Fruit fly (Drosophila melanogaster) whole organism, embryonic: Measurements from ENCODE around the gene CG3662.

ENCODE experiments used
- B-H1 ChIP-seq: fragments of 200-800 bp; sonication (Bioruptor generic); IDR thresholded peaks from 3 replicates; pipeline ENCODE4 v1.3.6; 2022; ENCODE audit warnings: missing biosample characterization, missing genetic modification characterization
- CG11695 ChIP-seq: fragments of 200-800 bp; sonication (Bioruptor generic); IDR thresholded peaks from 3 replicates; pipeline ENCODE4 v1.3.6; 2022; ENCODE audit warnings: missing biosample characterization, missing genetic modification characterization
- CG12744 ChIP-seq: fragments of 200-800 bp; sonication (Bioruptor generic); optimal IDR thresholded peaks from 2 replicates; lab custom pipeline; 2016; ENCODE audit warnings: missing biosample characterization, missing genetic modification characterization
- CG14014 ChIP-seq: fragments of 200-800 bp; sonication (Bioruptor generic); IDR thresholded peaks from 2 replicates; pipeline ENCODE4 v1.3.6; 2022; ENCODE audit warnings: missing biosample characterization, missing genetic modification characterization
- CG14860 ChIP-seq: fragments of 200-800 bp; sonication (Bioruptor generic); IDR thresholded peaks from 3 replicates; pipeline ENCODE4 v1.3.6; 2022; ENCODE audit warnings: missing biosample characterization, missing genetic modification characterization; ENCODE audit not compliant: partially characterized antibody
- CG15269 ChIP-seq: fragments of 200-800 bp; sonication (Bioruptor generic); optimal IDR thresholded peaks from 2 replicates; lab custom pipeline; 2018; ENCODE audit warnings: missing biosample characterization, mild to moderate bottlenecking, missing genetic modification characterization, moderate library complexity
- CG15479 ChIP-seq: fragments of 200-800 bp; sonication (Bioruptor generic); optimal IDR thresholded peaks from 3 replicates; lab custom pipeline; 2019; ENCODE audit warnings: missing biosample characterization, mild to moderate bottlenecking, missing genetic modification characterization, moderate library complexity
- CG16779 ChIP-seq: fragments of 200-800 bp; sonication (Bioruptor generic); IDR thresholded peaks from 2 replicates; pipeline ENCODE4 v1.3.6; 2022; ENCODE audit warnings: missing biosample characterization, missing genetic modification characterization
- CG17359 ChIP-seq: fragments of 200-800 bp; sonication (Bioruptor generic); optimal IDR thresholded peaks from 3 replicates; lab custom pipeline; 2018; ENCODE audit warnings: missing biosample characterization, mild to moderate bottlenecking, missing genetic modification characterization, moderate library complexity
- CG17568 ChIP-seq: fragments of 200-800 bp; sonication (Bioruptor generic); optimal IDR thresholded peaks from 2 replicates; lab custom pipeline; 2018; ENCODE audit warnings: missing biosample characterization, mild to moderate bottlenecking, missing genetic modification characterization, moderate library complexity
- CG30403 ChIP-seq: fragments of 200-800 bp; sonication (Bioruptor generic); optimal IDR thresholded peaks from 3 replicates; lab custom pipeline; 2016; ENCODE audit warnings: missing biosample characterization, missing genetic modification characterization
- CG31224 ChIP-seq: fragments of 200-800 bp; sonication (Bioruptor generic); IDR thresholded peaks from 2 replicates; pipeline ENCODE4 v1.3.6; 2022; ENCODE audit warnings: missing biosample characterization, missing genetic modification characterization
- CG6765 ChIP-seq: fragments of 200-800 bp; sonication (Bioruptor generic); optimal IDR thresholded peaks from 3 replicates; lab custom pipeline; 2017; ENCODE audit warnings: missing biosample characterization, mild to moderate bottlenecking, missing genetic modification characterization
- CG6813 ChIP-seq: fragments of 200-800 bp; sonication (Bioruptor generic); optimal IDR thresholded peaks from 2 replicates; lab custom pipeline; 2017; ENCODE audit warnings: missing biosample characterization, missing genetic modification characterization, mild to moderate bottlenecking, moderate library complexity, missing genetic modification reagents
- CG7271 ChIP-seq: fragments of 200-800 bp; sonication (Bioruptor generic); optimal IDR thresholded peaks from 2 replicates; lab custom pipeline; 2018; ENCODE audit warnings: missing biosample characterization, mild to moderate bottlenecking, missing genetic modification characterization, moderate library complexity
- CG8924 ChIP-seq: fragments of 200-800 bp; optimal IDR thresholded peaks from 3 replicates; lab custom pipeline; 2019; ENCODE audit warnings: missing biosample characterization, mild to moderate bottlenecking, missing genetic modification characterization, moderate library complexity
- CG9876 ChIP-seq: fragments of 200-800 bp; sonication (Bioruptor generic); optimal IDR thresholded peaks from 2 replicates; lab custom pipeline; 2016; ENCODE audit warnings: missing biosample characterization, missing genetic modification characterization
- Dll ChIP-seq: fragments of 200-800 bp; sonication (Bioruptor generic); IDR thresholded peaks from 4 replicates; pipeline ENCODE4 v1.3.6; 2022; ENCODE audit warnings: missing biosample characterization, missing genetic modification characterization; ENCODE audit not compliant: partially characterized antibody
- Doc3 ChIP-seq: fragments of 200-800 bp; sonication (Bioruptor generic); IDR thresholded peaks from 3 replicates; pipeline ENCODE4 v1.3.6; 2022; ENCODE audit warnings: missing biosample characterization, missing genetic modification characterization; ENCODE audit not compliant: partially characterized antibody
- Fer3 ChIP-seq: fragments of 200-800 bp; sonication (Bioruptor generic); optimal IDR thresholded peaks from 2 replicates; lab custom pipeline; 2018; ENCODE audit warnings: missing biosample characterization, mild to moderate bottlenecking, missing genetic modification characterization, moderate library complexity
- Hand ChIP-seq: fragments of 200-800 bp; sonication (Bioruptor generic); optimal IDR thresholded peaks from 2 replicates; lab custom pipeline; 2017; ENCODE audit warnings: mild to moderate bottlenecking, missing biosample characterization, missing genetic modification reagents, missing genetic modification characterization
- Hr3 ChIP-seq: fragments of 200-800 bp; sonication (Bioruptor generic); optimal IDR thresholded peaks from 3 replicates; lab custom pipeline; 2016; ENCODE audit warnings: missing biosample characterization, missing genetic modification characterization
- MTF-1 ChIP-seq: fragments of 200-800 bp; sonication (Bioruptor generic); optimal IDR thresholded peaks from 2 replicates; lab custom pipeline; 2018; ENCODE audit warnings: missing biosample characterization, mild to moderate bottlenecking, missing genetic modification characterization, borderline replicate concordance
- Meics ChIP-seq: fragments of 200-800 bp; sonication (Bioruptor generic); optimal IDR thresholded peaks from 2 replicates; lab custom pipeline; 2017; ENCODE audit warnings: missing biosample characterization, mild to moderate bottlenecking, missing genetic modification characterization
- Nf-YA ChIP-seq: fragments of 200-800 bp; sonication (Bioruptor generic); IDR thresholded peaks from 2 replicates; pipeline ENCODE4 v1.3.6; 2022; ENCODE audit warnings: missing biosample characterization, missing genetic modification characterization
- Poxn ChIP-seq: fragments of 200-800 bp; sonication (Bioruptor generic); IDR thresholded peaks from 2 replicates; pipeline ENCODE4 v1.3.6; 2022; ENCODE audit warnings: missing biosample characterization, missing genetic modification characterization
- Rfx ChIP-seq: fragments of 200-800 bp; sonication (Bioruptor generic); IDR thresholded peaks from 2 replicates; pipeline ENCODE4 v1.3.6; 2022; ENCODE audit warnings: missing biosample characterization, missing genetic modification characterization
- Rx ChIP-seq: fragments of 200-800 bp; sonication (Bioruptor generic); IDR thresholded peaks from 2 replicates; pipeline ENCODE4 v1.3.6; 2022; ENCODE audit warnings: missing biosample characterization, missing genetic modification characterization
- Sox102F ChIP-seq: fragments of 200-800 bp; sonication (Bioruptor generic); optimal IDR thresholded peaks from 2 replicates; lab custom pipeline; 2018; ENCODE audit warnings: missing biosample characterization, mild to moderate bottlenecking, missing genetic modification characterization, moderate library complexity
- YL-1 ChIP-seq: fragments of 200-800 bp; sonication (Bioruptor generic); optimal IDR thresholded peaks from 3 replicates; lab custom pipeline; 2017; ENCODE audit warnings: missing biosample characterization, mild to moderate bottlenecking, missing genetic modification characterization
- ap ChIP-seq: fragments of 200-800 bp; sonication (Bioruptor generic); IDR thresholded peaks from 2 replicates; pipeline ENCODE4 v1.3.6; 2022; ENCODE audit warnings: missing biosample characterization, missing genetic modification characterization
- ase ChIP-seq: fragments of 200-800 bp; sonication (Bioruptor generic); IDR thresholded peaks from 3 replicates; pipeline ENCODE4 v1.3.6; 2022; ENCODE audit warnings: missing biosample characterization, missing genetic modification characterization
- ato ChIP-seq: fragments of 200-800 bp; sonication (Bioruptor generic); IDR thresholded peaks from 2 replicates; pipeline ENCODE4 v1.3.6; 2022; ENCODE audit warnings: missing biosample characterization, missing genetic modification characterization; ENCODE audit not compliant: partially characterized antibody
- bab2 ChIP-seq: fragments of 200-800 bp; sonication (Bioruptor generic); optimal IDR thresholded peaks from 2 replicates; lab custom pipeline; 2016; ENCODE audit warnings: missing biosample characterization, missing genetic modification characterization
- cg ChIP-seq: fragments of 200-800 bp; sonication (Bioruptor generic); optimal IDR thresholded peaks from 3 replicates; lab custom pipeline; 2019; ENCODE audit warnings: missing biosample characterization, mild to moderate bottlenecking, missing genetic modification characterization, moderate library complexity
- cwo ChIP-seq: fragments of 200-800 bp; sonication (Bioruptor generic); optimal IDR thresholded peaks from 3 replicates; lab custom pipeline; 2017; ENCODE audit warnings: missing biosample characterization, missing genetic modification characterization, mild to moderate bottlenecking, moderate library complexity, missing genetic modification reagents
- dati ChIP-seq: fragments of 200-800 bp; sonication (Bioruptor generic); IDR thresholded peaks from 2 replicates; pipeline ENCODE4 v1.3.6; 2022; ENCODE audit warnings: missing biosample characterization, missing genetic modification characterization
- eve ChIP-seq, 2 experiments: fragments of >200 bp; optimal IDR thresholded peaks; 2 replicates each; lab custom pipeline; 2017; ENCODE audit warnings: missing biosample characterization in 2 of 2, missing genetic modification characterization in 2 of 2
- gt ChIP-seq: fragments of 200-800 bp; sonication (Bioruptor generic); IDR thresholded peaks from 2 replicates; pipeline ENCODE4 v1.3.6; 2022; ENCODE audit warnings: missing biosample characterization, missing genetic modification characterization
- her ChIP-seq: fragments of 200-800 bp; sonication (Bioruptor generic); optimal IDR thresholded peaks from 2 replicates; lab custom pipeline; 2016; ENCODE audit warnings: missing biosample characterization, missing genetic modification characterization
- jumu ChIP-seq: fragments of 200-800 bp; sonication (Bioruptor generic); optimal IDR thresholded peaks from 3 replicates; lab custom pipeline; 2016; ENCODE audit warnings: missing biosample characterization, missing genetic modification characterization
- luna ChIP-seq: fragments of 200-800 bp; sonication (Bioruptor generic); optimal IDR thresholded peaks from 2 replicates; lab custom pipeline; 2016; ENCODE audit warnings: missing biosample characterization, missing genetic modification characterization
- maf-S ChIP-seq: fragments of 200-800 bp; sonication (Bioruptor generic); optimal IDR thresholded peaks from 2 replicates; lab custom pipeline; 2016; ENCODE audit warnings: missing biosample characterization, missing genetic modification characterization
- nom ChIP-seq: fragments of 200-800 bp; sonication (Bioruptor generic); optimal IDR thresholded peaks from 2 replicates; lab custom pipeline; 2017; ENCODE audit warnings: missing biosample characterization, missing genetic modification characterization, mild to moderate bottlenecking, moderate library complexity, missing genetic modification reagents
- psq ChIP-seq: fragments of 200-800 bp; sonication (Bioruptor generic); optimal IDR thresholded peaks from 2 replicates; lab custom pipeline; 2017; ENCODE audit warnings: missing biosample characterization, missing genetic modification characterization
- rib ChIP-seq: fragments of 200-800 bp; sonication (Bioruptor generic); IDR thresholded peaks from 2 replicates; pipeline ENCODE4 v1.3.6; 2022; ENCODE audit warnings: missing biosample characterization, missing genetic modification characterization
- so ChIP-seq: fragments of 200-800 bp; sonication (Bioruptor generic); IDR thresholded peaks from 3 replicates; pipeline ENCODE4 v1.3.6; 2022; ENCODE audit warnings: missing biosample characterization, missing genetic modification characterization
- sr ChIP-seq: fragments of 200-800 bp; sonication (Bioruptor generic); IDR thresholded peaks from 3 replicates; pipeline ENCODE4 v1.3.6; 2022; ENCODE audit warnings: missing biosample characterization, missing genetic modification characterization
- tll ChIP-seq, 2 experiments: fragments of 200-800 bp in 1 of 2; fragments of >200 bp in 1 of 2; sonication (Bioruptor generic) in 1 of 2; optimal IDR thresholded peaks; 2 replicates each; lab custom pipeline; 2017 to 2019; ENCODE audit warnings: missing biosample characterization in 2 of 2, missing genetic modification characterization in 2 of 2, mild to moderate bottlenecking in 1 of 2, moderate library complexity in 1 of 2
- wek ChIP-seq: fragments of 200-800 bp; sonication (Bioruptor generic); optimal IDR thresholded peaks from 3 replicates; lab custom pipeline; 2018; ENCODE audit warnings: missing biosample characterization, mild to moderate bottlenecking, missing genetic modification characterization, moderate library complexity
- yki ChIP-seq: fragments of >200 bp; optimal IDR thresholded peaks from 3 replicates; lab custom pipeline; 2018

The CG3662 gene

dm6 chr2L:852647-853111, 31.6 kb downstream of the CG3662 start, which contains the start of the genes CG4291 and kraken (continued):
- TF ChIP-seq CG14014 (GFP tag; lab: Robert Waterston, UW) (peak; percentile 61; the same call in 1 of the 2 replicates), her (GFP tag; lab: Kevin White, UChicago) (peak; percentile 79), YL-1 (GFP tag; lab: Kevin White, UChicago) (peak; percentile 50), nom (GFP tag; lab: Kevin White, UChicago) (peak; percentile 41), MTF-1 (GFP tag; lab: Kevin White, UChicago) (peak; percentile 64), wek (GFP tag; lab: Kevin White, UChicago) (no peak), sr (GFP tag; lab: Robert Waterston, UW) (no peak), cg (GFP tag; lab: Kevin White, UChicago) (no peak), Rfx (peak; percentile 89), CG9876 (no peak), rib (peak; percentile 57), yki (lab: Kevin White, UChicago) (no peak), Rx (GFP tag; lab: Robert Waterston, UW) (no peak), CG17568 (GFP tag; lab: Kevin White, UChicago) (no peak), maf-S (GFP tag; lab: Kevin White, UChicago) (peak; percentile 53), ase (GFP tag; lab: Robert Waterston, UW) (peak; percentile 56; the same call in 1 of the 3 replicates), eve (GFP tag; optimal IDR thresholded peaks at IDR 0.05; lab: Kevin White, UChicago) (no peak), CG17359 (tag; lab: Kevin White, UChicago) (peak; percentile 24), ap (GFP tag; lab: Robert Waterston, UW) (no peak), Poxn (GFP tag; lab: Robert Waterston, UW) (no peak), CG6765 (GFP tag; lab: Kevin White, UChicago) (peak; percentile 49), so (GFP tag; lab: Robert Waterston, UW) (peak; percentile 50; the same call in 1 of the 3 replicates), B-H1 (GFP tag; lab: Robert Waterston, UW) (no peak; the same call in 2 of the 3 replicates), luna (no peak), CG8924 (tag; lab: Kevin White, UChicago) (peak; percentile 65), psq (GFP tag; lab: Kevin White, UChicago) (no peak), tll (GFP tag; optimal IDR thresholded peaks at IDR 0.05; lab: Kevin White, UChicago) (no peak), Doc3 (GFP tag; lab: Robert Waterston, UW) (no peak), CG6813 (GFP tag; lab: Kevin White, UChicago) (no peak), CG16779 (GFP tag; lab: Robert Waterston, UW) (peak; percentile 74), CG15479 (peak; percentile 62), Meics (peak; percentile 63), CG30403 (GFP tag; lab: Kevin White, UChicago) (peak; percentile 66), gt (GFP tag; lab: Robert Waterston, UW) (no peak), Sox102F (GFP tag; lab: Kevin White, UChicago) (peak; percentile 36), dati (no peak), cwo (GFP tag; lab: Kevin White, UChicago) (peak; percentile 54), CG11695 (GFP tag; lab: Robert Waterston, UW) (no peak), CG12744 (peak; percentile 43), Hand (GFP tag; lab: Kevin White, UChicago) (no peak), Hr3 (GFP tag; lab: Kevin White, UChicago) (peak; percentile 20), Dll (0 out of 4 replicates have a peak, but pooled peaks have one; percentile 37), Nf-YA (GFP tag; lab: Robert Waterston, UW) (no peak), CG31224 (GFP tag; lab: Robert Waterston, UW) (peak; percentile 40), jumu (GFP tag; lab: Kevin White, UChicago) (no peak), ato (GFP tag; lab: Robert Waterston, UW) (no peak), CG14860 (no peak), bab2 (GFP tag; lab: Kevin White, UChicago) (peak; percentile 39), CG15269 (peak; percentile 61), Fer3 (peak; percentile 43), CG7271 (tag; lab: Kevin White, UChicago) (peak; percentile 10)
